Worm (Caenorhabditis elegans): Measurements from ENCODE around the gene F14F9.5.

The F14F9.5 gene

ce11 chrV:5131380-5131779 lies 4.5 kb downstream of the F14F9.5 start (continued):
- TF ChIP-seq nhr-11 (tag; optimal IDR thresholded peaks at IDR 0.05) (peak; percentile 35), lsy-2 (tag; optimal IDR thresholded peaks at IDR 0.05) (no peak), ztf-11 (tag; optimal IDR thresholded peaks at IDR 0.05) (no peak), lin-1 (GFP tag; IDR thresholded peaks at IDR 0.05) (no peak), fos-1 (tag; optimal IDR thresholded peaks at IDR 0.05) (no peak), ceh-28 (tag; optimal IDR thresholded peaks at IDR 0.05) (no peak), spr-3 (GFP tag; optimal IDR thresholded peaks at IDR 0.05) (no peak), php-3 (GFP tag; IDR thresholded peaks at IDR 0.05) (no peak), hif-1 (tag; optimal IDR thresholded peaks at IDR 0.05) (peak in 1 of 2 experiments; percentile 46), nhr-102 (tag; optimal IDR thresholded peaks at IDR 0.05) (no peak), unc-62 (GFP tag; optimal IDR thresholded peaks at IDR 0.05 in 1 of 2) (peak in 1 of 2 experiments; percentile 85), unc-62 (tag; optimal IDR thresholded peaks at IDR 0.05) (no peak), madf-9 (GFP tag; conservative IDR thresholded peaks at IDR 0.05) (no peak), nhr-48 (tag; optimal IDR thresholded peaks at IDR 0.05) (no peak), arid-1 (GFP tag; conservative IDR thresholded peaks at IDR 0.05) (no peak), ZK546.5 (tag; optimal IDR thresholded peaks at IDR 0.05) (no peak), lin-39 (tag; optimal IDR thresholded peaks at IDR 0.05) (no peak), R02D3.7 (tag; optimal IDR thresholded peaks at IDR 0.05) (no peak), Y75B8A.6 (GFP tag; IDR thresholded peaks at IDR 0.05) (no peak), nhr-28 (tag; optimal IDR thresholded peaks at IDR 0.05) (peak; percentile 83), sdz-12 (GFP tag; optimal IDR thresholded peaks at IDR 0.05) (no peak), vab-7 (GFP tag; IDR thresholded peaks at IDR 0.05) (no peak), hmg-1.1 (GFP tag; IDR thresholded peaks at IDR 0.05) (no peak), ceh-32 (tag; optimal IDR thresholded peaks at IDR 0.05; ENCODE audit: poor library complexity) (no peak), zip-2 (tag; optimal IDR thresholded peaks at IDR 0.05) (peak; percentile 99), nhr-111 (GFP tag; optimal IDR thresholded peaks at IDR 0.05) (no peak), nhr-77 (tag; optimal IDR thresholded peaks at IDR 0.05) (peak; percentile 8), mdl-1 (tag; optimal IDR thresholded peaks at IDR 0.05) (no peak), jun-1 (tag; optimal IDR thresholded peaks at IDR 0.05) (no peak), T26A8.4 (GFP tag; IDR thresholded peaks at IDR 0.05) (no peak), zag-1 (tag; optimal IDR thresholded peaks at IDR 0.05) (no peak), egl-43 (GFP tag; IDR thresholded peaks at IDR 0.05) (no peak), cey-2 (tag; optimal IDR thresholded peaks at IDR 0.05; ENCODE audit: borderline replicate concordance, insufficient read depth) (no peak), zfp-3 (GFP tag; conservative IDR thresholded peaks at IDR 0.05) (no peak)

ce11 chrV:5132441-5132840 lies 5.5 kb downstream of the F14F9.5 start, which contains the start of gene F14F9.4:
F14F9.4 (plus strand) TSS chrV:5132741.
- TF ChIP-seq nhr-237 (tag; optimal IDR thresholded peaks at IDR 0.05) (no peak), egl-43 (GFP tag; IDR thresholded peaks at IDR 0.05) (no peak), egl-27 (tag; optimal IDR thresholded peaks at IDR 0.05) (no peak), dmd-6 (GFP tag; IDR thresholded peaks at IDR 0.05) (no peak), unc-39 (tag; optimal IDR thresholded peaks at IDR 0.05) (no peak), ztf-7 (tag; optimal IDR thresholded peaks at IDR 0.05) (no peak), F26F4.8 (GFP tag; conservative IDR thresholded peaks at IDR 0.05) (no peak), hif-1 (tag; optimal IDR thresholded peaks at IDR 0.05) (no peak), lin-38 (GFP tag; IDR thresholded peaks at IDR 0.05) (no peak), daf-16 (GFP tag; optimal IDR thresholded peaks at IDR 0.05) (no peak), daf-16 (tag; optimal IDR thresholded peaks at IDR 0.05) (no peak), ctbp-1 (GFP tag; IDR thresholded peaks at IDR 0.05) (no peak), ceh-32 (tag; optimal IDR thresholded peaks at IDR 0.05; ENCODE audit: poor library complexity) (no peak), saeg-2 (GFP tag; IDR thresholded peaks at IDR 0.05) (no peak)

Data from whole organism, L4 larva.